Worm (Caenorhabditis elegans): ENCODE measurements around the gene fars-2.

DNA sequence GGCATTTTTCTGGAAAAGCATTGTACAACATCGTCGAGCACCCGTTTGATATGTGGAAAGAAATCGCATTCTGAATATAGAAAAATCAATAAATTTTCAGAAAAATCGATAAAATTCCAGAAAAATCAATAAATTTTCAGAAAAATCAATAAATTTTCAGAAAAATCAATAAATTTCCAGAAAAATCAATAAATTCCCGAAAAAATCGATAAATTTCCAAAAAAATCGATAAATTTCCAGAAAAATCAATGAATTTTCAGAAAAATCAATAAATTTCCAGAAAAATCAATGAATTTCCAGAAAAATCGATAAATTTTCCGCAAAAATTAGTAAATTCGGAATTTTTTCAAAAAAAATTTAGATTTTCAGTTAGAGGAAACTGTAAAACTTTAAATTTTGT lies at the start of gene fars-2:
- no peak for TF ChIP-seq ceh-39 (tag; optimal IDR thresholded peaks at IDR 0.05)
- no peak for TF ChIP-seq nhr-2 (tag; optimal IDR thresholded peaks at IDR 0.05)
- no peak for TF ChIP-seq mep-1 (tag; optimal IDR thresholded peaks at IDR 0.05)
